Fruit fly (Drosophila melanogaster): ENCODE measurements around the gene ab.
A peak's percentile ranks its signal among the peaks of the same experiment; 100 is the strongest.

The ab gene

dm6 chr2L:11210324-11210758, at the start of gene ab:
TSS of gene ab (plus strand) at chr2L:11210678.
- TF ChIP-seq fru (GFP tag; optimal IDR thresholded peaks at IDR 0.05) (no peak), usp (GFP tag; optimal IDR thresholded peaks at IDR 0.05) (no peak), rgr (GFP tag; optimal IDR thresholded peaks at IDR 0.05) (peak; percentile 4), Myc (optimal IDR thresholded peaks at IDR 0.05) (no peak), woc (GFP tag; optimal IDR thresholded peaks at IDR 0.05) (no peak), CG9705 (GFP tag; optimal IDR thresholded peaks at IDR 0.05) (no peak), Vsx2 (GFP tag; optimal IDR thresholded peaks at IDR 0.05; ENCODE audit: partially characterized antibody) (peak; percentile 77), Rel (GFP tag; optimal IDR thresholded peaks at IDR 0.05) (no peak), Rel (tag; optimal IDR thresholded peaks at IDR 0.05) (no peak), psq (GFP tag; optimal IDR thresholded peaks at IDR 0.05) (peak; percentile 0), jim (GFP tag; optimal IDR thresholded peaks at IDR 0.05) (no peak), Dfd (GFP tag; optimal IDR thresholded peaks at IDR 0.05) (no peak), h (GFP tag; optimal IDR thresholded peaks at IDR 0.05) (no peak), dl (GFP tag; optimal IDR thresholded peaks at IDR 0.05; ENCODE audit: insufficient read depth in 1 of 2, partially characterized antibody in 2 of 2) (no peak), N (GFP tag; optimal IDR thresholded peaks at IDR 0.05) (no peak), sv (GFP tag; optimal IDR thresholded peaks at IDR 0.05) (no peak), HLH106 (tag; optimal IDR thresholded peaks at IDR 0.05) (no peak), Hr78 (GFP tag; optimal IDR thresholded peaks at IDR 0.05) (no peak)

- no peak for TF ChIP-seq OdsH (GFP tag; optimal IDR thresholded peaks at IDR 0.05)
- TF ChIP-seq foxo (GFP tag; optimal IDR thresholded peaks at IDR 0.05): no peak
- TF ChIP-seq CG32264 (GFP tag; optimal IDR thresholded peaks at IDR 0.05): no peak
- no peak for TF ChIP-seq br (GFP tag; optimal IDR thresholded peaks at IDR 0.05)
- TF ChIP-seq sage (GFP tag; optimal IDR thresholded peaks at IDR 0.05): no peak
- TF ChIP-seq rgr (GFP tag; optimal IDR thresholded peaks at IDR 0.05): no peak
- no peak for TF ChIP-seq dl (GFP tag; optimal IDR thresholded peaks at IDR 0.05; ENCODE audit: insufficient read depth in 1 of 2, partially characterized antibody in 2 of 2)
- no peak for TF ChIP-seq Dfd (GFP tag; optimal IDR thresholded peaks at IDR 0.05)
Measured at dm6 chr2L:11167997-11168396, 42.5 kb upstream of the ab start.

dm6 chr2L:11168684-11169549, 41.6 kb upstream of the ab start:
- TF ChIP-seq woc (GFP tag; optimal IDR thresholded peaks at IDR 0.05): no peak
- TF ChIP-seq Rel (GFP tag; optimal IDR thresholded peaks at IDR 0.05): no peak
- TF ChIP-seq Rel (tag; optimal IDR thresholded peaks at IDR 0.05): peak; percentile 91
- TF ChIP-seq psq (GFP tag; optimal IDR thresholded peaks at IDR 0.05): no peak
- TF ChIP-seq dmrt93B (GFP tag; optimal IDR thresholded peaks at IDR 0.05): no peak
- TF ChIP-seq br (GFP tag; optimal IDR thresholded peaks at IDR 0.05): no peak
- TF ChIP-seq Vsx2 (GFP tag; optimal IDR thresholded peaks at IDR 0.05; ENCODE audit: partially characterized antibody): peak; percentile 87
- no peak for TF ChIP-seq Hr83 (GFP tag; optimal IDR thresholded peaks at IDR 0.05; ENCODE audit: poor library complexity, severe bottlenecking)
- TF ChIP-seq dl (GFP tag; optimal IDR thresholded peaks at IDR 0.05; ENCODE audit: insufficient read depth in 1 of 2, partially characterized antibody in 2 of 2): peak in 1 of 2 experiments; percentile 7
- peak; percentile 66 for TF ChIP-seq Dif (GFP tag; optimal IDR thresholded peaks at IDR 0.05; ENCODE audit: partially characterized antibody)
- no peak for TF ChIP-seq Mio (GFP tag; optimal IDR thresholded peaks at IDR 0.05)
- TF ChIP-seq Abd-B (GFP tag; optimal IDR thresholded peaks at IDR 0.05): no peak
- TF ChIP-seq CrebA (GFP tag; optimal IDR thresholded peaks at IDR 0.05; ENCODE audit: borderline replicate concordance): no peak
- no peak for TF ChIP-seq rgr (GFP tag; optimal IDR thresholded peaks at IDR 0.05)
- TF ChIP-seq sage (GFP tag; optimal IDR thresholded peaks at IDR 0.05): no peak
- TF ChIP-seq CG9705 (GFP tag; optimal IDR thresholded peaks at IDR 0.05): no peak
- no peak for TF ChIP-seq Myc (optimal IDR thresholded peaks at IDR 0.05)
- no peak for TF ChIP-seq h (GFP tag; optimal IDR thresholded peaks at IDR 0.05)
- TF ChIP-seq Dfd (GFP tag; optimal IDR thresholded peaks at IDR 0.05): no peak
- TF ChIP-seq Hr78 (GFP tag; optimal IDR thresholded peaks at IDR 0.05): no peak
- TF ChIP-seq usp (GFP tag; optimal IDR thresholded peaks at IDR 0.05): no peak

- TF ChIP-seq dsf (GFP tag; optimal IDR thresholded peaks at IDR 0.05; ENCODE audit: borderline replicate concordance): no peak
- TF ChIP-seq rgr (GFP tag; optimal IDR thresholded peaks at IDR 0.05): no peak
- TF ChIP-seq lola (GFP tag; optimal IDR thresholded peaks at IDR 0.05): no peak
- TF ChIP-seq Hnf4 (GFP tag; optimal IDR thresholded peaks at IDR 0.05): no peak
- TF ChIP-seq tai (GFP tag; optimal IDR thresholded peaks at IDR 0.05): no peak
- no peak for TF ChIP-seq fru (GFP tag; optimal IDR thresholded peaks at IDR 0.05)
- no peak for TF ChIP-seq Sp1 (GFP tag; optimal IDR thresholded peaks at IDR 0.05)
- no peak for TF ChIP-seq sv (GFP tag; optimal IDR thresholded peaks at IDR 0.05)
- no peak for TF ChIP-seq pan (optimal IDR thresholded peaks at IDR 0.05)
- TF ChIP-seq Hr78 (GFP tag; optimal IDR thresholded peaks at IDR 0.05): no peak
- no peak for TF ChIP-seq N (GFP tag; optimal IDR thresholded peaks at IDR 0.05)
- TF ChIP-seq foxo (GFP tag; optimal IDR thresholded peaks at IDR 0.05): no peak
Measured at dm6 chr2L:11169904-11170303, 40.6 kb upstream of the ab start.
